Worm (Caenorhabditis elegans): ENCODE results near the gene trpp-1.

Gene trpp-1

DNA sequence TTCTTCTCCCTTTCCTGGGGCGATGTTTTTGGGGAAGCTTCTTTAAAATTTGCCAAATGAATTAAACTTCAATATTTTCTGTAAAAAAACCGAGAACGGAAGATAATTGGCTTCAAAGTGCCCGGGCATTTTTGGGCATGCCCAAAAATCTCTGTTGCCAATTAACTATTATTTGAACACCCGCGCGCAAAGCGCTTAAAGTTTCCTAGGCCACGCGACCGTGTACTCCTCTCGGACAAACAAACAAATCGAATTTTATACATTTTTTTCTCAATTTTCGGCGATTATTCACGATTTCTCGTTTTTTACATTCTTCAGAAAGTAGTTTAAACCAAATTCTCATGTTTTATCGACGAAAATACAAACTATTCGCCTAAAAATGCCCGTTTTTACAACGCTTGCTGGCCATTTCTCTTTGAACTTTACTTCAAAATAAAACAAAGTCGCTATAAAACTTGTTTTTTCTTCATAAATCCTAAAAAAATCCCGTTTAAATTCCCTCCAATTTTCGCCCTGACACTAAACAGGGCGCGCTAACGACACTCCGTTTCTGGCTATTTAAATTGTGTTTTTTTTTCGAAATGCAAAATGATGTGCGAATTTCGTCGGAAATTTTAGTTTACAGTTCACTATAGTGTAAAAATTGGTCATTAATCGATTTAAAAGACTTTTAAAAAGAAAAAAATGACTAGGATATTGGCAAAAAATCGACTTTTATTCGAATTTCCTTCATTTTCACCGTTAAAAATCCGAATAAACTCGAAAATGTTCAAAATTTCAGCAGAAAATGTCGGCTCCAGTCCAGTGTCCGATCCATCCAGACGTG, 45.1 kb upstream of the trpp-1 start, which contains the start of gene ttb-1:
Gene ttb-1, plus strand, starts transcription at position 776 of the 826 bp plus-strand sequence.
- TF ChIP-seq ceh-79 (tag; optimal IDR thresholded peaks at IDR 0.05) (no peak), snpc-4 (GFP tag; optimal IDR thresholded peaks at IDR 0.05) (no peak), snpc-4 (tag; optimal IDR thresholded peaks at IDR 0.05) (no peak), repo-1 (tag; optimal IDR thresholded peaks at IDR 0.05) (no peak), rcor-1 (GFP tag; IDR thresholded peaks at IDR 0.05) (no peak; the same call in 1 of the 2 replicates), dpl-1 (GFP tag; optimal IDR thresholded peaks at IDR 0.05) (peak; percentile 21), lin-35 (GFP tag; optimal IDR thresholded peaks at IDR 0.05) (peak in 1 of 3 experiments; percentile 46), ama-1 (optimal IDR thresholded peaks at IDR 0.05) (no peak), ama-1 (GFP tag; optimal IDR thresholded peaks at IDR 0.05) (no peak), mcd-1 (GFP tag; IDR thresholded peaks at IDR 0.05) (0 out of 2 replicates have a peak, but pooled peaks have one; percentile 32), unc-62 (GFP tag; optimal IDR thresholded peaks at IDR 0.05) (no peak), D2030.7 (GFP tag; IDR thresholded peaks at IDR 0.05) (peak; percentile 74), attf-3 (GFP tag; conservative IDR thresholded peaks at IDR 0.05) (peak; percentile 91), dox-1 (GFP tag; IDR thresholded peaks at IDR 0.05) (0 out of 2 replicates have a peak, but pooled peaks have one; percentile 11), ccch-3 (GFP tag; optimal IDR thresholded peaks at IDR 0.05) (no peak), mxl-1 (tag; optimal IDR thresholded peaks at IDR 0.05) (no peak), lin-54 (GFP tag; optimal IDR thresholded peaks at IDR 0.05) (peak; percentile 66), F52B5.7 (tag; optimal IDR thresholded peaks at IDR 0.05) (no peak), akir-1 (GFP tag; optimal IDR thresholded peaks at IDR 0.05) (no peak), F57C9.4 (tag; optimal IDR thresholded peaks at IDR 0.05) (no peak), hlh-26 (GFP tag; conservative IDR thresholded peaks at IDR 0.05) (no peak), efl-1 (GFP tag; optimal IDR thresholded peaks at IDR 0.05) (peak; percentile 68), F57A8.1 (GFP tag; optimal IDR thresholded peaks at IDR 0.05) (no peak), let-526 (GFP tag; IDR thresholded peaks at IDR 0.05) (no peak), ceh-91 (GFP tag; IDR thresholded peaks at IDR 0.05) (no peak), sdz-38 (tag; optimal IDR thresholded peaks at IDR 0.05) (no peak), F37B4.10 (GFP tag; IDR thresholded peaks at IDR 0.05) (no peak), madf-6 (GFP tag; IDR thresholded peaks at IDR 0.05) (peak; percentile 57; the same call in 1 of the 2 replicates), egl-44 (GFP tag; IDR thresholded peaks at IDR 0.05) (no peak), lsl-1 (GFP tag; optimal IDR thresholded peaks at IDR 0.05) (no peak), ceh-40 (GFP tag; IDR thresholded peaks at IDR 0.05) (no peak)

DNA sequence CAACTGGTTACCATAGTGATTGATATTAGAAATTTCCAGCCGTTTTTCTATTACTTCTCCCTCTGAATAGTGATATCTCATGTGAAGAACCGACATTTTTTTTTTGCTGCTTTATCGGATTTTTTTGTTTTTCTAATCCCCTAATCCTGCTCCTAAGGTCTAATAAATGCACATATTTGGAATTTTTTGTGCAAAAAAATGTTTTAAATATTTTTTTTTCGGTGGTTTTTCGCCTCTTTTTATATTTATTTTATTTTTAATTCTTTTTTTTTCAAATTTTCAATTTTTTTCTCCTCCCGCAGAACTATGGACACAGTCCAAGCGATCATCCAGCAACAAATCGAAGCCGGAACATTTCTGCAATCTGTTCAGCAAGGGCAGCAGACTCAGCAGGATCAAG, 34.7 kb upstream of the trpp-1 start, which contains the start of gene Y108G3AL.2:
Gene Y108G3AL.2, plus strand, starts transcription at position 301 of the 400 bp plus-strand sequence.
- TF ChIP-seq fkh-3 (tag; optimal IDR thresholded peaks at IDR 0.05) (no peak), madf-6 (GFP tag; IDR thresholded peaks at IDR 0.05) (no peak), ama-1 (optimal IDR thresholded peaks at IDR 0.05) (no peak), ama-1 (GFP tag; optimal IDR thresholded peaks at IDR 0.05) (no peak), ceh-58 (GFP tag; IDR thresholded peaks at IDR 0.05) (no peak), rpc-1 (optimal IDR thresholded peaks at IDR 0.05) (no peak), rpc-1 (tag; optimal IDR thresholded peaks at IDR 0.05) (no peak), cebp-2 (GFP tag; IDR thresholded peaks at IDR 0.05) (no peak), B0019.2 (GFP tag; conservative IDR thresholded peaks at IDR 0.05) (no peak), Y53G8AR.9 (GFP tag; conservative IDR thresholded peaks at IDR 0.05) (no peak), Y67H2A.10 (GFP tag; conservative IDR thresholded peaks at IDR 0.05) (no peak), attf-3 (GFP tag; conservative IDR thresholded peaks at IDR 0.05) (no peak), tlf-1 (GFP tag; optimal IDR thresholded peaks at IDR 0.05) (no peak), mcd-1 (GFP tag; IDR thresholded peaks at IDR 0.05) (no peak), hmg-20 (GFP tag; IDR thresholded peaks at IDR 0.05) (no peak), tbx-9 (tag; optimal IDR thresholded peaks at IDR 0.05; ENCODE audit: borderline replicate concordance) (no peak), nfya-2 (GFP tag; IDR thresholded peaks at IDR 0.05) (no peak), B0261.1 (tag; optimal IDR thresholded peaks at IDR 0.05) (no peak), Y53F4B.3 (GFP tag; IDR thresholded peaks at IDR 0.05) (no peak), him-1 (tag; optimal IDR thresholded peaks at IDR 0.05) (no peak)

Data from whole organism, young adult.